Worm (Caenorhabditis elegans) whole organism, young adult: ENCODE results near the gene ptr-24.

Source experiments
- F10E7.11 ChIP-seq: sonication (generic microtip); optimal IDR thresholded peaks from 2 replicates; lab custom pipeline; 2017; ENCODE audit warnings: mild to moderate bottlenecking, missing genetic modification characterization, moderate library complexity, missing compliant biosample characterization
- F33H1.4 ChIP-seq: fragments of 200-800 bp; sonication (Bioruptor generic); IDR thresholded peaks from 2 replicates; pipeline ENCODE4 v1.3.6; 2022; ENCODE audit warnings: missing genetic modification reagents, missing genetic modification characterization, missing compliant biosample characterization
- F49E8.2 ChIP-seq: sonication (generic microtip); optimal IDR thresholded peaks from 3 replicates; lab custom pipeline; 2017; ENCODE audit warnings: missing genetic modification characterization, mild to moderate bottlenecking, missing compliant biosample characterization, antibody characterized with exemption, moderate library complexity; ENCODE audit not compliant: insufficient read depth
- K12H6.12 ChIP-seq: fragments of 200-800 bp; sonication (Bioruptor generic); optimal IDR thresholded peaks from 2 replicates; lab custom pipeline; 2018; ENCODE audit warnings: mild to moderate bottlenecking, missing genetic modification characterization, missing compliant biosample characterization
- Y56A3A.18 ChIP-seq: fragments of 200-800 bp; sonication (Bioruptor generic); IDR thresholded peaks from 2 replicates; pipeline ENCODE4 v1.3.6; 2022; ENCODE audit warnings: missing genetic modification reagents, missing genetic modification characterization, missing compliant biosample characterization
- aptf-3 ChIP-seq: fragments of 200-800 bp; sonication (Bioruptor generic); IDR thresholded peaks from 2 replicates; pipeline ENCODE4 v1.3.6; 2022; ENCODE audit warnings: missing genetic modification characterization, missing compliant biosample characterization
- bed-2 ChIP-seq: fragments of 200-800 bp; sonication (Bioruptor generic); IDR thresholded peaks from 2 replicates; pipeline ENCODE4 v1.3.6; 2022; ENCODE audit warnings: missing genetic modification reagents, missing genetic modification characterization, missing compliant biosample characterization
- ccch-3 ChIP-seq: fragments of 200-800 bp; sonication (Bioruptor generic); optimal IDR thresholded peaks from 2 replicates; lab custom pipeline; 2018; ENCODE audit warnings: mild to moderate bottlenecking, missing genetic modification characterization, missing compliant biosample characterization
- ceh-100 ChIP-seq: fragments of 200-800 bp; sonication (Bioruptor generic); IDR thresholded peaks from 2 replicates; pipeline ENCODE4 v1.3.6; 2022; ENCODE audit warnings: missing genetic modification reagents, missing genetic modification characterization, missing compliant biosample characterization
- ceh-40 ChIP-seq: fragments of 200-800 bp; sonication (Bioruptor generic); IDR thresholded peaks from 2 replicates; pipeline ENCODE4 v1.3.6; 2022; ENCODE audit warnings: missing genetic modification characterization, missing compliant biosample characterization
- ceh-58 ChIP-seq: fragments of 200-800 bp; sonication (Bioruptor generic); IDR thresholded peaks from 2 replicates; pipeline ENCODE4 v1.3.6; 2022; ENCODE audit warnings: missing genetic modification characterization, missing compliant biosample characterization
- chd-7 ChIP-seq: sonication (generic microtip); optimal IDR thresholded peaks from 2 replicates; lab custom pipeline; 2016; ENCODE audit warnings: mild to moderate bottlenecking, missing genetic modification characterization, moderate library complexity, missing compliant biosample characterization
- dox-1 ChIP-seq: fragments of 200-800 bp; sonication (Bioruptor generic); IDR thresholded peaks from 2 replicates; pipeline ENCODE4 v1.3.6; 2022; ENCODE audit warnings: missing genetic modification reagents, missing genetic modification characterization, missing compliant biosample characterization
- him-1 ChIP-seq: sonication (generic microtip); optimal IDR thresholded peaks from 2 replicates; lab custom pipeline; 2016; ENCODE audit warnings: missing genotype, missing genetic modification reagents, missing genetic modification characterization, missing compliant biosample characterization
- hmg-1.2 ChIP-seq: fragments of 200-800 bp; sonication (Bioruptor generic); IDR thresholded peaks from 2 replicates; pipeline ENCODE4 v1.3.6; 2022; ENCODE audit warnings: missing genetic modification reagents, missing genetic modification characterization, missing compliant biosample characterization
- hmg-20 ChIP-seq: fragments of 200-800 bp; sonication (Bioruptor generic); IDR thresholded peaks from 2 replicates; pipeline ENCODE4 v1.3.6; 2022; ENCODE audit warnings: missing genetic modification reagents, missing genetic modification characterization, missing compliant biosample characterization
- hsf-1 ChIP-seq: fragments of 200-800 bp; sonication (Bioruptor generic); IDR thresholded peaks from 2 replicates; pipeline ENCODE4 v1.3.6; 2022; ENCODE audit warnings: missing genetic modification reagents, missing genetic modification characterization, missing compliant biosample characterization
- lin-35 ChIP-seq, 3 experiments: fragments of 150-350 bp in 2 of 3; sonication (generic microtip) in 1 of 3; optimal IDR thresholded peaks; 2 replicates each; lab custom pipeline; 2014 to 2018; ENCODE audit warnings: missing biosample characterization in 3 of 3, missing genetic modification characterization in 3 of 3, missing genetic modification reagents in 3 of 3
- lin-40 ChIP-seq: sonication (generic microtip); optimal IDR thresholded peaks from 2 replicates; lab custom pipeline; 2016; ENCODE audit warnings: missing genetic modification characterization, mild to moderate bottlenecking, missing compliant biosample characterization, missing genotype, missing genetic modification reagents
- lir-1 ChIP-seq: fragments of 200-800 bp; sonication (Bioruptor generic); conservative IDR thresholded peaks from 2 replicates; pipeline ENCODE4 v1.3.6; 2022; ENCODE audit warnings: missing genetic modification reagents, missing genetic modification characterization, missing compliant biosample characterization
- lsy-27 ChIP-seq: sonication (generic microtip); optimal IDR thresholded peaks from 2 replicates; lab custom pipeline; 2017; ENCODE audit warnings: missing genetic modification characterization, mild to moderate bottlenecking, missing compliant biosample characterization, antibody characterized with exemption, missing genotype, borderline replicate concordance; ENCODE audit not compliant: insufficient read depth
- madf-3 ChIP-seq: fragments of 200-800 bp; sonication (Bioruptor generic); IDR thresholded peaks from 2 replicates; pipeline ENCODE4 v1.3.6; 2022; ENCODE audit warnings: missing genetic modification reagents, missing genetic modification characterization, missing compliant biosample characterization
- madf-6 ChIP-seq: fragments of 200-800 bp; sonication (Bioruptor generic); IDR thresholded peaks from 2 replicates; pipeline ENCODE4 v1.3.6; 2022; ENCODE audit warnings: missing genetic modification reagents, missing genetic modification characterization, missing compliant biosample characterization
- madf-8 ChIP-seq: fragments of 200-800 bp; sonication (Bioruptor generic); conservative IDR thresholded peaks from 2 replicates; pipeline ENCODE4 v1.3.6; 2022; ENCODE audit warnings: missing genetic modification reagents, missing genetic modification characterization, missing compliant biosample characterization
- nfya-1 ChIP-seq: sonication (generic microtip); optimal IDR thresholded peaks from 2 replicates; lab custom pipeline; 2017; ENCODE audit warnings: antibody characterized with exemption, missing compliant biosample characterization, missing genetic modification characterization, borderline replicate concordance; ENCODE audit not compliant: insufficient read depth
- nhr-120 ChIP-seq: fragments of 200-800 bp; sonication (Bioruptor generic); IDR thresholded peaks from 2 replicates; pipeline ENCODE4 v1.3.6; 2022; ENCODE audit warnings: missing genetic modification characterization, missing compliant biosample characterization
- nhr-80 ChIP-seq: sonication (generic microtip); optimal IDR thresholded peaks from 2 replicates; lab custom pipeline; 2016; ENCODE audit warnings: missing genetic modification characterization, missing compliant biosample characterization
- sea-2 ChIP-seq: fragments of 200-800 bp; sonication (Bioruptor generic); IDR thresholded peaks from 2 replicates; pipeline ENCODE4 v1.3.6; 2022; ENCODE audit warnings: missing genetic modification characterization, missing compliant biosample characterization
- snpc-3.4 ChIP-seq: sonication (generic microtip); optimal IDR thresholded peaks from 2 replicates; lab custom pipeline; 2017; ENCODE audit warnings: missing genetic modification characterization, mild to moderate bottlenecking, missing compliant biosample characterization, antibody characterized with exemption, moderate library complexity, missing genotype, missing genetic modification reagents
- snpc-4 ChIP-seq, 5 experiments: fragments of 150-350 bp in 1 of 5; sonication (generic microtip) in 4 of 5; optimal IDR thresholded peaks; 2 replicates each; lab custom pipeline; 2014 to 2018; ENCODE audit warnings: missing genetic modification characterization in 5 of 5, missing biosample characterization in 3 of 5, antibody characterized with exemption in 2 of 5, mild to moderate bottlenecking in 2 of 5, missing compliant biosample characterization in 2 of 5, missing genotype in 2 of 5, moderate library complexity in 2 of 5, missing genetic modification reagents in 1 of 5
- tbp1 ChIP-seq: fragments of 200-800 bp; sonication (Bioruptor generic); optimal IDR thresholded peaks from 2 replicates; lab custom pipeline; 2018; ENCODE audit warnings: mild to moderate bottlenecking, missing genetic modification characterization, missing compliant biosample characterization
- unc-62 ChIP-seq: fragments of 150-350 bp; optimal IDR thresholded peaks from 2 replicates; lab custom pipeline; 2014; ENCODE audit warnings: missing biosample characterization, missing genetic modification reagents, missing genetic modification characterization
- xnd-1 ChIP-seq: sonication (generic microtip); optimal IDR thresholded peaks from 2 replicates; lab custom pipeline; 2016; ENCODE audit warnings: missing genotype, missing genetic modification reagents, missing genetic modification characterization, missing compliant biosample characterization
- zim-3 ChIP-seq: sonication (generic microtip); optimal IDR thresholded peaks from 2 replicates; lab custom pipeline; 2017; ENCODE audit warnings: mild to moderate bottlenecking, missing genetic modification characterization, moderate library complexity, missing compliant biosample characterization
- ztf-28 ChIP-seq: fragments of 200-800 bp; sonication (Bioruptor generic); IDR thresholded peaks from 2 replicates; pipeline ENCODE4 v1.3.6; 2022; ENCODE audit warnings: missing genetic modification reagents, missing genetic modification characterization, missing compliant biosample characterization
- ztf-3 ChIP-seq: fragments of 200-800 bp; sonication (Bioruptor generic); optimal IDR thresholded peaks from 2 replicates; lab custom pipeline; 2018; ENCODE audit warnings: mild to moderate bottlenecking, missing genetic modification characterization, missing compliant biosample characterization

The ptr-24 gene

DNA sequence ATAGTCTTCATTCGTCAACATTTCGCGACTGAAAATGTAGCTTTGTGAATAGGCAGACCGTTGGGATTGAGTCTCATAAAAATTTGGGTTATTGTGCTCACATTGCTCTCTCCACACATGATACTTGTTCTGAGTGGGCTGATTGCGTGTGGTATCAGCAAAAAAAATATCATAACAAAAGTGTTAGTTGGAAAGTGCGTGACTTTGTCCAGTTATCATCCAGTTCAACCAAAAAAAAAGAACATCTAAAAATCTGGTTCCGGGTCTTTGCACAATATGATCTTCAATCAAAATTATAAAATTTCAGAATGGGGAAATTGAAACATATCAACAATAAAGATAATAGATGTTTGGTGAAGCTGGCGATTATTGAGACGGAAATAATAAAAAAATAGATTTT, 37.3 kb upstream of the ptr-24 start, which contains the start of gene srd-39:
Gene srd-39, minus strand, starts transcription at position 101 of the 400 bp plus-strand sequence.
- TF ChIP-seq nhr-120 (no peak), lin-40 (no peak), hmg-20 (GFP tag; lab: Robert Waterston, UW) (no peak), madf-8 (GFP tag; lab: Robert Waterston, UW) (no peak), madf-3 (no peak), nfya-1 (no peak), snpc-4 (GFP tag; optimal IDR thresholded peaks at IDR 0.05; lab: Kevin White, UChicago) (no peak), snpc-4 (tag; optimal IDR thresholded peaks at IDR 0.05; lab: Kevin White, UChicago) (no peak), snpc-3.4 (tag; lab: Kevin White, UChicago) (no peak), F10E7.11 (tag; lab: Kevin White, UChicago) (no peak), unc-62 (GFP tag; lab: Kevin White, UChicago) (no peak), ztf-3 (GFP tag; lab: Kevin White, UChicago) (no peak), ccch-3 (GFP tag; lab: Kevin White, UChicago) (no peak), hmg-1.2 (GFP tag; lab: Robert Waterston, UW) (no peak), sea-2 (no peak), madf-6 (no peak), xnd-1 (no peak), ztf-28 (GFP tag; lab: Robert Waterston, UW) (no peak), him-1 (tag; lab: Kevin White, UChicago) (no peak), chd-7 (tag; lab: Kevin White, UChicago) (no peak), bed-2 (GFP tag; lab: Robert Waterston, UW) (no peak)

ce11 chrX:13303357-13303756, 34.5 kb upstream of the ptr-24 start, which contains the start of gene srd-42:
TSS of gene srd-42 (minus strand) at chrX:13303457.
- TF ChIP-seq zim-3 (tag; lab: Kevin White, UChicago) (no peak), ceh-40 (GFP tag; lab: Robert Waterston, UW) (no peak), hsf-1 (GFP tag; lab: Robert Waterston, UW) (no peak), lsy-27 (tag; lab: Kevin White, UChicago) (no peak), dox-1 (no peak), lir-1 (GFP tag; lab: Robert Waterston, UW) (no peak), ceh-100 (no peak), ccch-3 (GFP tag; lab: Kevin White, UChicago) (no peak), F33H1.4 (GFP tag; lab: Robert Waterston, UW) (no peak)

- TF ChIP-seq tbp1 (no peak), F49E8.2 (tag; lab: Kevin White, UChicago) (no peak), aptf-3 (GFP tag; lab: Robert Waterston, UW) (no peak), lin-35 (GFP tag; optimal IDR thresholded peaks at IDR 0.05; lab: Kevin White, UChicago) (no peak), K12H6.12 (tag; lab: Kevin White, UChicago) (no peak), Y56A3A.18 (no peak), nhr-80 (no peak), ceh-58 (no peak)
- TF ChIP-seq, all 124 proteins: peak for 0
These were observed 32.0 kb upstream of the ptr-24 start, which contains the start of gene srd-43 for ce11 chrX:13305779-13306178. TSS of gene srd-43 (minus strand) at chrX:13305844.
